Worm (Caenorhabditis elegans) whole organism, L1 larva: ENCODE measurements around the gene twk-42.

ENCODE experiments used
- ama-1 ChIP-seq: fragments of 150-350 bp; optimal IDR thresholded peaks from 2 replicates; lab custom pipeline; 2014
- fos-1 ChIP-seq: fragments of 150-350 bp; optimal IDR thresholded peaks from 2 replicates; lab custom pipeline; 2014; ENCODE audit warnings: missing biosample characterization, missing genetic modification characterization
- lsy-2 ChIP-seq, 2 experiments: fragments of 150-350 bp; optimal IDR thresholded peaks; 2 replicates each; lab custom pipeline; 2014; ENCODE audit warnings: missing biosample characterization in 2 of 2, missing genetic modification characterization in 2 of 2
- nhr-12 ChIP-seq: sonication (generic microtip); optimal IDR thresholded peaks from 2 replicates; lab custom pipeline; 2017; ENCODE audit warnings: missing biosample characterization, missing genetic modification characterization
- nhr-237 ChIP-seq: fragments of 150-350 bp; optimal IDR thresholded peaks from 2 replicates; lab custom pipeline; 2014; ENCODE audit warnings: missing biosample characterization, missing genetic modification characterization
- unc-86 ChIP-seq: sonication (generic microtip); optimal IDR thresholded peaks from 2 replicates; lab custom pipeline; 2016; ENCODE audit warnings: missing genetic modification characterization, missing compliant biosample characterization
- ztf-4 ChIP-seq: fragments of 150-350 bp; optimal IDR thresholded peaks from 2 replicates; lab custom pipeline; 2014; ENCODE audit warnings: missing biosample characterization, missing genetic modification characterization

DNA sequence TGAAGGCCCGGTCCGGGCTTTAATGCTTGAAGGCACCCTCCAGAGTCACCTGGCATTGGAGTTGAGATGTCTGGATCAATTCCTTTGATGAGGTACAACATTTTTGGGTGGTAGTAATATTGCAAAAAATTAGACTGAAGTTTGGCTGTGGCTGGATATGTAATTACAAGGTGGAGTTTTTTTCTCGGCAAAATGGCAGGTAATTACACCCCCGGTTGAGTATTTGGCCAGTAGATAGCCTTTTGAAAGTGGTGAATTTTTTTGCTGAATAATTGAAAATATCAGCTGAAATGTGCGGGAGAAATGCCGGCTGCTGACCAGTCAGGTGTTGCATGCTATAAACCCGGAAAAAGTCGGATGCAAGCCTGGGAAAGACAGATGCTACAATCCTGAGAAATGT lies 33.3 kb downstream of the twk-42 start, which contains the start of gene Y26G10.4:
- TF ChIP-seq ama-1 (lab: Kevin White, UChicago) (no peak), nhr-12 (tag; lab: Kevin White, UChicago) (no peak), ztf-4 (tag; lab: Kevin White, UChicago) (no peak), lsy-2 (tag; optimal IDR thresholded peaks at IDR 0.05; lab: Kevin White, UChicago) (no peak), nhr-237 (tag; lab: Kevin White, UChicago) (no peak), unc-86 (tag; lab: Kevin White, UChicago) (no peak), fos-1 (tag; lab: Kevin White, UChicago) (no peak)
